Worm (Caenorhabditis elegans) whole organism, L1 larva: Measurements from ENCODE around the gene ZK550.2.

Experiments used
- C16A3.4 ChIP-seq: fragments of 150-350 bp; optimal IDR thresholded peaks from 2 replicates; lab custom pipeline; 2014; ENCODE audit warnings: missing biosample characterization, missing genetic modification characterization
- C34B4.2 ChIP-seq: sonication (generic microtip); optimal IDR thresholded peaks from 2 replicates; lab custom pipeline; 2017; ENCODE audit warnings: mild to moderate bottlenecking, missing genetic modification characterization, missing compliant biosample characterization
- Y116A8C.19 ChIP-seq: sonication (generic microtip); optimal IDR thresholded peaks from 2 replicates; lab custom pipeline; 2016; ENCODE audit warnings: missing compliant biosample characterization, missing genetic modification characterization, borderline replicate concordance
- alr-1 ChIP-seq: fragments of 200-800 bp; sonication (Bioruptor generic); optimal IDR thresholded peaks from 2 replicates; lab custom pipeline; 2018; ENCODE audit warnings: borderline replicate concordance, mild to moderate bottlenecking, missing genetic modification characterization, missing compliant biosample characterization
- ama-1 ChIP-seq: fragments of 150-350 bp; optimal IDR thresholded peaks from 2 replicates; lab custom pipeline; 2014
- blmp-1 ChIP-seq: fragments of 150-350 bp; optimal IDR thresholded peaks from 2 replicates; lab custom pipeline; 2014; ENCODE audit warnings: missing biosample characterization, missing genetic modification characterization
- ceh-63 ChIP-seq: fragments of 200-800 bp; sonication (Bioruptor generic); optimal IDR thresholded peaks from 2 replicates; lab custom pipeline; 2018; ENCODE audit warnings: mild to moderate bottlenecking, missing genetic modification characterization, missing compliant biosample characterization
- ceh-82 ChIP-seq, 3 experiments: fragments of 150-350 bp in 1 of 3; sonication (generic microtip) in 2 of 3; optimal IDR thresholded peaks; 2 replicates each; lab custom pipeline; 2014 to 2017; ENCODE audit warnings: missing biosample characterization in 3 of 3, missing genetic modification characterization in 3 of 3
- ceh-88 ChIP-seq: fragments of 200-800 bp; sonication (Bioruptor generic); IDR thresholded peaks from 2 replicates; pipeline ENCODE4 v1.3.6; 2022; ENCODE audit warnings: missing genetic modification characterization, missing compliant biosample characterization
- dpl-1 ChIP-seq, 3 experiments: fragments of 150-350 bp in 2 of 3; sonication (generic microtip) in 1 of 3; optimal IDR thresholded peaks; 2 replicates each; lab custom pipeline; 2014 to 2017; ENCODE audit warnings: missing biosample characterization in 3 of 3, missing genetic modification characterization in 3 of 3, missing genetic modification reagents in 3 of 3
- dsc-1 ChIP-seq: sonication (generic microtip); optimal IDR thresholded peaks from 2 replicates; lab custom pipeline; 2016; ENCODE audit warnings: mild to moderate bottlenecking, missing genetic modification characterization, missing compliant biosample characterization
- efl-1 ChIP-seq, 4 experiments: fragments of 150-350 bp; optimal IDR thresholded peaks in 3 of 4; peaks in 1 of 4; 1 replicate in 1 of 4; 2 replicates in 3 of 4; lab custom pipeline; 2014; ENCODE audit warnings: missing biosample characterization in 2 of 4, missing genetic modification characterization in 2 of 4, missing genetic modification reagents in 2 of 4
- efl-3 ChIP-seq: fragments of 200-800 bp; sonication (Bioruptor generic); optimal IDR thresholded peaks from 2 replicates; lab custom pipeline; 2018; ENCODE audit warnings: mild to moderate bottlenecking, missing genetic modification characterization, missing compliant biosample characterization
- egl-13 ChIP-seq: sonication (generic microtip); optimal IDR thresholded peaks from 2 replicates; lab custom pipeline; 2016; ENCODE audit warnings: missing genotype, missing genetic modification reagents, missing genetic modification characterization, missing compliant biosample characterization
- elt-2 ChIP-seq: sonication (generic microtip); optimal IDR thresholded peaks from 2 replicates; lab custom pipeline; 2016; ENCODE audit warnings: missing genetic modification characterization, mild to moderate bottlenecking, inconsistent platforms, missing compliant biosample characterization, missing genetic modification reagents
- elt-3 ChIP-seq, 6 experiments: fragments of 150-350 bp in 1 of 6; sonication (generic microtip); optimal IDR thresholded peaks; 2 replicates each; lab custom pipeline; 2017 to 2018; ENCODE audit warnings: missing biosample characterization in 6 of 6, missing genetic modification characterization in 6 of 6, inconsistent platforms in 1 of 6
- fkh-10 ChIP-seq: sonication (generic microtip); optimal IDR thresholded peaks from 2 replicates; lab custom pipeline; 2017; ENCODE audit warnings: missing biosample characterization, missing genetic modification reagents, missing genetic modification characterization
- grh-1 ChIP-seq: fragments of 200-800 bp; sonication (Bioruptor generic); IDR thresholded peaks from 2 replicates; pipeline ENCODE4 v1.3.6; 2022; ENCODE audit warnings: missing genetic modification reagents, missing genetic modification characterization, missing compliant biosample characterization
- hlh-17 ChIP-seq: fragments of 200-800 bp; sonication (Bioruptor generic); optimal IDR thresholded peaks from 2 replicates; lab custom pipeline; 2018; ENCODE audit warnings: missing genetic modification characterization, mild to moderate bottlenecking, missing compliant biosample characterization, moderate library complexity, borderline replicate concordance
- irx-1 ChIP-seq: sonication (generic microtip); optimal IDR thresholded peaks from 2 replicates; lab custom pipeline; 2016; ENCODE audit warnings: missing genetic modification characterization, missing compliant biosample characterization
- lin-14 ChIP-seq: fragments of 200-800 bp; sonication (Bioruptor generic); optimal IDR thresholded peaks from 2 replicates; lab custom pipeline; 2018; ENCODE audit warnings: mild to moderate bottlenecking, missing genetic modification characterization, moderate library complexity, missing compliant biosample characterization
- lin-15B ChIP-seq: fragments of 150-350 bp; sonication (generic microtip); optimal IDR thresholded peaks from 3 replicates; lab custom pipeline; 2014; ENCODE audit warnings: missing biosample characterization, missing genetic modification characterization
- lin-35 ChIP-seq, 2 experiments: fragments of 150-350 bp; optimal IDR thresholded peaks; 2 replicates each; lab custom pipeline; 2014; ENCODE audit warnings: missing biosample characterization in 2 of 2, missing genetic modification characterization in 2 of 2, missing genetic modification reagents in 2 of 2
- lir-3 ChIP-seq: sonication (generic microtip); optimal IDR thresholded peaks from 2 replicates; lab custom pipeline; 2016; ENCODE audit warnings: mild to moderate bottlenecking, missing genetic modification characterization, moderate library complexity, missing compliant biosample characterization; ENCODE audit not compliant: poor library complexity
- lsy-2 ChIP-seq, 2 experiments: fragments of 150-350 bp; optimal IDR thresholded peaks; 2 replicates each; lab custom pipeline; 2014; ENCODE audit warnings: missing biosample characterization in 2 of 2, missing genetic modification characterization in 2 of 2
- mab-9 ChIP-seq: fragments of 200-800 bp; sonication (Bioruptor generic); IDR thresholded peaks from 2 replicates; pipeline ENCODE4 v1.3.6; 2022; ENCODE audit warnings: missing genetic modification reagents, missing genetic modification characterization, missing compliant biosample characterization
- mdl-1 ChIP-seq, 2 experiments: fragments of 150-350 bp; optimal IDR thresholded peaks; 2 replicates each; lab custom pipeline; 2014 to 2017; ENCODE audit warnings: missing biosample characterization in 2 of 2, missing genetic modification characterization in 2 of 2, inconsistent platforms in 1 of 2
- mep-1 ChIP-seq: fragments of 150-350 bp; optimal IDR thresholded peaks from 2 replicates; lab custom pipeline; 2014; ENCODE audit warnings: missing biosample characterization, missing genetic modification characterization
- nhr-20 ChIP-seq: sonication (generic microtip); optimal IDR thresholded peaks from 2 replicates; lab custom pipeline; 2016; ENCODE audit warnings: mild to moderate bottlenecking, missing genetic modification characterization, missing compliant biosample characterization
- nhr-47 ChIP-seq: sonication (generic microtip); optimal IDR thresholded peaks from 2 replicates; lab custom pipeline; 2016; ENCODE audit warnings: mild to moderate bottlenecking, missing genetic modification characterization, moderate library complexity, missing compliant biosample characterization
- nhr-71 ChIP-seq: sonication (generic microtip); optimal IDR thresholded peaks from 2 replicates; lab custom pipeline; 2016; ENCODE audit warnings: mild to moderate bottlenecking, missing genetic modification characterization, moderate library complexity, missing compliant biosample characterization
- nhr-77 ChIP-seq: fragments of 150-350 bp; optimal IDR thresholded peaks from 2 replicates; lab custom pipeline; 2014; ENCODE audit warnings: missing biosample characterization, missing genetic modification characterization
- nhr-85 ChIP-seq: sonication (generic microtip); peaks from one replicate; lab custom pipeline; 2016; ENCODE audit warnings: missing genetic modification characterization, inconsistent platforms, missing compliant biosample characterization
- nhr-90 ChIP-seq: sonication (generic microtip); optimal IDR thresholded peaks from 2 replicates; lab custom pipeline; 2016; ENCODE audit warnings: mild to moderate bottlenecking, missing genetic modification characterization, missing compliant biosample characterization; ENCODE audit not compliant: poor library complexity
- pqm-1 ChIP-seq: sonication (generic microtip); optimal IDR thresholded peaks from 3 replicates; lab custom pipeline; 2017; ENCODE audit warnings: missing biosample characterization, missing genetic modification characterization
- rnt-1 ChIP-seq: sonication (generic microtip); optimal IDR thresholded peaks from 2 replicates; lab custom pipeline; 2016; ENCODE audit warnings: mild to moderate bottlenecking, missing genetic modification characterization, moderate library complexity, missing compliant biosample characterization
- skn-1 ChIP-seq: fragments of 150-350 bp; optimal IDR thresholded peaks from 2 replicates; lab custom pipeline; 2014; ENCODE audit warnings: missing biosample characterization, missing genetic modification characterization
- snu-23 ChIP-seq: sonication (generic microtip); optimal IDR thresholded peaks from 2 replicates; lab custom pipeline; 2016; ENCODE audit warnings: missing genetic modification characterization, missing compliant biosample characterization
- sup-37 ChIP-seq: fragments of 200-800 bp; sonication (Bioruptor generic); optimal IDR thresholded peaks from 2 replicates; lab custom pipeline; 2018; ENCODE audit warnings: mild to moderate bottlenecking, missing genetic modification characterization, missing compliant biosample characterization
- zip-4 ChIP-seq: fragments of 200-800 bp; sonication (Bioruptor generic); optimal IDR thresholded peaks from 2 replicates; lab custom pipeline; 2018; ENCODE audit warnings: mild to moderate bottlenecking, missing genetic modification characterization, moderate library complexity, missing compliant biosample characterization
- ztf-4 ChIP-seq: fragments of 150-350 bp; optimal IDR thresholded peaks from 2 replicates; lab custom pipeline; 2014; ENCODE audit warnings: missing biosample characterization, missing genetic modification characterization

ZK550.2 gene

DNA sequence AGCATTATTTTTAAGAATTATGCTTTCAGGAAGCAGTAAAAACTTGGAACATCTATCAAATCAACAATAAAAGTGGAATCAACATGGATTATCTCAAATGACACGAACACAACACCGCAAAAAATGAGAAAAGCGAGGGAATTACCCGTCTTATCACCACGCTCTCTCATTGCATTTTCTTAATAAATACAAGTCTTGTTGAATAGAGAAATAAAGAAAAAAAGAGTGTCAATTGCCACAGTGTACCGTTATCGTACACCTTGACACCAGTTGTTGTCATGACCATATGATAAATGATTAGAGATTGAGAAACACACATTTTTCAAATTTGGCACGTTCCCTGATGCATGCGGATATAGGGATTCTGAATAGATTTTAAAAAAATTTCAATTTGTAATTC is 18.3 kb downstream of the ZK550.2 start:
- TF ChIP-seq mep-1 (tag; lab: Kevin White, UChicago) (no peak), ceh-63 (no peak), C16A3.4 (tag; lab: Kevin White, UChicago) (no peak), lsy-2 (tag; optimal IDR thresholded peaks at IDR 0.05; lab: Kevin White, UChicago) (peak in 1 of 2 experiments; percentile 17), lin-35 (GFP tag; optimal IDR thresholded peaks at IDR 0.05; lab: Kevin White, UChicago) (peak in 1 of 2 experiments; percentile 69), lir-3 (tag; lab: Kevin White, UChicago) (no peak), elt-2 (tag; lab: Kevin White, UChicago) (peak; percentile 85), ama-1 (lab: Kevin White, UChicago) (no peak), Y116A8C.19 (tag; lab: Kevin White, UChicago) (no peak), nhr-90 (peak; percentile 15), ceh-88 (GFP tag; lab: Robert Waterston, UW) (no peak), fkh-10 (GFP tag; lab: Kevin White, UChicago) (no peak), blmp-1 (peak; percentile 52), dsc-1 (no peak), mab-9 (GFP tag; lab: Robert Waterston, UW) (no peak), snu-23 (GFP tag; lab: Kevin White, UChicago) (peak; percentile 20), skn-1 (tag; lab: Kevin White, UChicago) (no peak), rnt-1 (tag; lab: Kevin White, UChicago) (no peak), egl-13 (tag; lab: Kevin White, UChicago) (no peak), alr-1 (tag; lab: Kevin White, UChicago) (no peak), nhr-71 (tag; lab: Kevin White, UChicago) (no peak), efl-3 (GFP tag; lab: Kevin White, UChicago) (no peak), ztf-4 (tag; lab: Kevin White, UChicago) (no peak), zip-4 (no peak), nhr-77 (tag; lab: Kevin White, UChicago) (no peak), nhr-85 (tag; lab: Kevin White, UChicago) (no peak), nhr-20 (tag; lab: Kevin White, UChicago) (peak; percentile 27), grh-1 (GFP tag; lab: Robert Waterston, UW) (no peak), elt-3 (tag; optimal IDR thresholded peaks at IDR 0.05; lab: Kevin White, UChicago) (peak in 2 of 6 experiments; percentile 0 to 24), pqm-1 (tag; lab: Kevin White, UChicago) (peak; percentile 6), ceh-82 (tag; optimal IDR thresholded peaks at IDR 0.05; lab: Kevin White, UChicago) (no peak)

DNA sequence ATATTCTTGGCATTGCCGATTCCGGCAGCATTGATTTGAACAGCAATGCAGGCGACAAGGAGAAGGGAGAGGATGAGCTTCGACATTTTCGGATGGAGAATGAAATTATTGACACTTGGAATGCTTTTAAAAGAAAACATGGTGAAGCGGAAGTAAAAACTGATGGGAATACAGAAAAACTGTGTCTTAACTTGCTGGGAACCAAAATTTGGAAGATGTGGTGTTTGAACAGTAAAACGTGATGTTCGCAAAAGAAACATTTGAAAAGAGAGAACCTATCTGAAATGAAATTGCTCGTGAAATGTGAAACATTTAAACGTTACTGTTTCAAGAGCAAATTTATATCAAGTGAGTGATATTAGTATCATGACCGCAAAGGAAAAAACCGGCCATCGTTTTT is 19.3 kb downstream of the ZK550.2 start, which contains the start of gene F26D10.13:
Gene F26D10.13, minus strand, starts transcription at position 101 of the 400 bp plus-strand sequence.
- TF ChIP-seq dpl-1 (GFP tag; optimal IDR thresholded peaks at IDR 0.05; lab: Kevin White, UChicago) (no peak), hlh-17 (GFP tag; lab: Kevin White, UChicago) (no peak), mab-9 (GFP tag; lab: Robert Waterston, UW) (no peak), mdl-1 (tag; optimal IDR thresholded peaks at IDR 0.05; lab: Kevin White, UChicago) (no peak), lin-15B (no peak), irx-1 (no peak), alr-1 (tag; lab: Kevin White, UChicago) (no peak), efl-3 (GFP tag; lab: Kevin White, UChicago) (no peak), fkh-10 (GFP tag; lab: Kevin White, UChicago) (no peak), C34B4.2 (no peak), sup-37 (GFP tag; lab: Kevin White, UChicago) (no peak), nhr-20 (tag; lab: Kevin White, UChicago) (no peak), pqm-1 (tag; lab: Kevin White, UChicago) (no peak), lin-14 (GFP tag; lab: Kevin White, UChicago) (no peak), nhr-47 (tag; lab: Kevin White, UChicago) (no peak), efl-1 (optimal IDR thresholded peaks at IDR 0.05; lab: Kevin White, UChicago) (no peak), efl-1 (GFP tag; optimal IDR thresholded peaks at IDR 0.05 in 1 of 2; lab: Kevin White, UChicago) (no peak)
